Worm (Caenorhabditis elegans): Measurements from ENCODE around the gene R05H10.7.

DNA sequence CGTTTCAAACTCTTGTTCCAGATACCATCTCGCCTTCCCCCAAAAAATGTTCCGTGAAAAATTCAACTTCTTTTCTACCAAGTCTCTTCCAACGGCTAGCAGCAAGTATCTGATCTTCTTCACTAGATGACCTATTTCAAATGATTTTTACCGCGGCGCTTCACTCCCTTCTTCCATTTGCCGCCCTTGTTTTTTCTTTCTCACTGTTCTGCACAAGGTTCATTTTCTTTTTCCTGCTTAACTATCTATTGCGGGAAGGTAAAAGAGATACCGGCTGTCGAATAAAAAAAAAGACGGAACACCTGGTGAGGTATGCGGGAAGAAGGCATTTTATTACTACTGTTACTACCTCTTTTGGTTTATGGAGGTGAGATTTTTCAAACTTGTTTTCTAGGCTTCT, 12.3 kb upstream of the R05H10.7 start, which contains the start of gene cdh-7:
- TF ChIP-seq ama-1 (optimal IDR thresholded peaks at IDR 0.05) (no peak), hmg-4 (GFP tag; optimal IDR thresholded peaks at IDR 0.05) (no peak), scrt-1 (GFP tag; IDR thresholded peaks at IDR 0.05) (no peak), tbx-11 (GFP tag; IDR thresholded peaks at IDR 0.05) (no peak), hmbx-1 (tag; optimal IDR thresholded peaks at IDR 0.05) (no peak), tbx-37 (GFP tag; conservative IDR thresholded peaks at IDR 0.05) (no peak), flt-1 (GFP tag; IDR thresholded peaks at IDR 0.05) (no peak), ceh-36 (tag; optimal IDR thresholded peaks at IDR 0.05) (no peak)

Data from whole organism, early embryonic.